Fruit fly (Drosophila melanogaster) whole organism: ENCODE results near the gene Klp98A.

Source experiments
- CG8478 ChIP-seq: fragments of >200 bp; optimal IDR thresholded peaks from 2 replicates; lab custom pipeline; 2018; ENCODE audit warnings: inconsistent platforms
- Dll ChIP-seq: fragments of >200 bp; optimal IDR thresholded peaks from 2 replicates; lab custom pipeline; 2017
- EcR ChIP-seq, 2 experiments: fragments of >200 bp; optimal IDR thresholded peaks; 2 replicates each; lab custom pipeline; 2017; ENCODE audit warnings: missing biosample characterization in 2 of 2, missing genetic modification characterization in 2 of 2, missing genetic modification reagents in 2 of 2
- pan ChIP-seq: fragments of >200 bp; optimal IDR thresholded peaks from 2 replicates; lab custom pipeline; 2017
- psq ChIP-seq: fragments of >200 bp; optimal IDR thresholded peaks from 2 replicates; lab custom pipeline; 2017
- usp ChIP-seq: fragments of >200 bp; optimal IDR thresholded peaks from 2 replicates; lab custom pipeline; 2017; ENCODE audit warnings: missing biosample characterization, missing genetic modification characterization, mixed read lengths

Klp98A gene

DNA sequence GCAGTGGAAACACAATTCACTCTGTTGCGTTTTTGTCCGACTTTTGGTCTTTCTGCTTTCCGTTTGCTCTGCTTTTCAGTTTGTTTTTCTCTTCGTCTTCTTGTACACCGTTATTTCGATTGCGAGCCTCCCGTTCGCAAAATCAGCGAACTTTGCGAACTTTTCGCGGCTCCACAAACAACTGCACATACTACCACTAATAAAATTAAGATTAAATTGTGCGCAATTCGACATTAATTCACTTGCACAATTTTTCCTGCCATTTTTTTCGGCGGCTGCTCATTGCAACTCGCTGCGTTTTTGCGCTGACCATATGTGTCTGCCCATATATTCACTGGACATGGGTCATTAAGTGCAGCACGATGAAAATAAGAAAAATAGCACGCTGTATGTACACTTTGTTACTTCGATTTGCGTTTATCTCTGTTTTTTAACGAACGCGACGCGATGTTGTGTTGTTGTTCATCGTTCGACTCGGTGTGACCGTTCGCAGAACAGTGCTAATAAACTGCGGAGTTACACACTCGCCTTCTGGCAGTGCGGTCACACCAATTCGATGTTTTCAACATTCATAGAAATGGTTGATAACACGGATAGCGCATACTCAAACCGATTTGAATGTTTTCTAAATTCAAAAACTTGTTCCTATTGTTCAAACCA, at the start of gene Klp98A:
Gene Klp98A, minus strand, starts transcription at position 486 of the 660 bp plus-strand sequence.
- no peak for TF ChIP-seq usp (GFP tag; lab: Kevin White, UChicago)
- no peak for TF ChIP-seq EcR (GFP tag; optimal IDR thresholded peaks at IDR 0.05; lab: Kevin White, UChicago)
- no peak for TF ChIP-seq psq (lab: Kevin White, UChicago)
- TF ChIP-seq pan (lab: Kevin White, UChicago): no peak
- TF ChIP-seq CG8478 (lab: Kevin White, UChicago): no peak
- no peak for TF ChIP-seq Dll (lab: Kevin White, UChicago)

DNA sequence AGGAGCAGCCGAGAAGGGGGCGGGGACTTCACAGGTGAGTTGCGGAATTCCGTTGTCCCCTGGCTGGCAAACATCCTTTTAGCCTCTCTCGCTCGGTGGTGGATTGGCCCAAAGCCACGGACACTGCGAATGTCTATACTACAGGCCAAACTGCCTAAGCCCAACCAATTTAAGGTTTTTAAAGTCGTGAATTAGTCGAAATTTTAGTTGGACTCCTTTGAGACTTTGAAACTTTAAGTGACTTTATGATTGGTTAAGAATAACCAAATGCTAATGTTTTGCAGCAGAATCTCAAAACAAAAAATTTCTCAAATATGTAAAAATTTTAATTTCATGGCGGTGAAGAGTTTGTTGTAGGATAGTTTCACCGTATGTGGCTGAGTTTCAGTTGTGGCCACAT, 49.6 kb upstream of the Klp98A start:
- TF ChIP-seq psq (lab: Kevin White, UChicago): no peak
- no peak for TF ChIP-seq usp (GFP tag; lab: Kevin White, UChicago)
- no peak for TF ChIP-seq CG8478 (lab: Kevin White, UChicago)
- no peak for TF ChIP-seq pan (lab: Kevin White, UChicago)
- no peak for TF ChIP-seq EcR (GFP tag; optimal IDR thresholded peaks at IDR 0.05; lab: Kevin White, UChicago)
- no peak for TF ChIP-seq Dll (lab: Kevin White, UChicago)

DNA sequence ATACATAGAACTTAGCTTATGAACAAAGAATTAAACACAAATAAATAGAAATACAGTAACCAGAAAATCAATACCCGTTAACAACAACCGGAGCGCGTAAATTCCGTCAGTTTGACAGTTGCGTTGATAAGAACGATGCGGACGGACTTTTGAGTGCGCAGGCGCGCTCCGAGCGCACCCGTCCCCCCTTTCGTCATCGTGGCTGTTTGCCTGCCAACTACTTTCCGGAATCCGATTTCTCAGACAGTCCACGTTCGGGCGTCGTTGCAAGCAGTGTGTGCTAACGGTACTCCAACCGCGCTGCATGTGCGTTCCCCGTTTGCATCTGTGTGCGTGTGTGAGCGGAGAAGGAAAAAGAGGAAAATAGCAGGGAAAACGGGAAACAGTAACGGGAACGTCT, 49.1 kb upstream of the Klp98A start:
- TF ChIP-seq psq (lab: Kevin White, UChicago) (no peak), EcR (GFP tag; optimal IDR thresholded peaks at IDR 0.05; lab: Kevin White, UChicago) (no peak), usp (GFP tag; lab: Kevin White, UChicago) (no peak), Dll (lab: Kevin White, UChicago) (no peak), pan (lab: Kevin White, UChicago) (no peak), CG8478 (lab: Kevin White, UChicago) (no peak)

DNA sequence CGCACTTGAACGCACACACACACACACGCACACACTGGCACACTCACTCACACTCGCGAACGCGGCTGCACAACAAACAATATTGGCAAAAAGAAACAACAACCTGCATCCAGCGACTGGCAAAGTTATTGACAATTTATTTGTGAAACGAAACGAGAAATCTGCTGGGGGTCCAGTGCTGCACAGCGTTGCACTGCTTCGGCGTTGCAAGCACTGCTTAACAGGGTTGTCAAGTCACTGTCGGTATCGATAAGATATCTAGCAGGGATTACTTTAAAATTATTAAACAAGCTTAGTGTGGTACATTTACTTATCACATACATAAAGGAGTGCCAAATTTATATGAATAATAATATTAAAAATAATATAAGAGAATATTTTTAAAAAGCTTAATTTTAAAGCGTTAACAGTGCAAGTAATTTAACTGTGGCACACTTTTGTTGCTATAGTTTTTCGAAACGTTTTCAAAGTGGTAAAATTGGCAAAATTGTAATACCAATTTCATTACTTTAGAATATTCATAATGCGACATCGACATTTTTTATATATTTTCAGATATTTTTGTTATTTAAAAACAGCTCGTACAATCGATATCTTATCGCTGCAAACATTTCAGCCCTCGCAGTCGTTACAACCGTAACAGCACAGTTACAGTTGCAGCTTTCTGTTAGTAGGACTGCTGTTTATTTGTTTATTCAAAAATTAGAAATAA, 48.4 kb upstream of the Klp98A start, which contains the start of the genes dsd and Tusp:
Gene dsd, minus strand, starts transcription at position 179 of the 712 bp plus-strand sequence.
Gene Tusp, plus strand, starts transcription at position 662 of the 712 bp plus-strand sequence.
- TF ChIP-seq CG8478 (lab: Kevin White, UChicago) (no peak), usp (GFP tag; lab: Kevin White, UChicago) (no peak), EcR (GFP tag; optimal IDR thresholded peaks at IDR 0.05; lab: Kevin White, UChicago) (no peak), psq (lab: Kevin White, UChicago) (no peak), pan (lab: Kevin White, UChicago) (no peak), Dll (lab: Kevin White, UChicago) (no peak)

DNA sequence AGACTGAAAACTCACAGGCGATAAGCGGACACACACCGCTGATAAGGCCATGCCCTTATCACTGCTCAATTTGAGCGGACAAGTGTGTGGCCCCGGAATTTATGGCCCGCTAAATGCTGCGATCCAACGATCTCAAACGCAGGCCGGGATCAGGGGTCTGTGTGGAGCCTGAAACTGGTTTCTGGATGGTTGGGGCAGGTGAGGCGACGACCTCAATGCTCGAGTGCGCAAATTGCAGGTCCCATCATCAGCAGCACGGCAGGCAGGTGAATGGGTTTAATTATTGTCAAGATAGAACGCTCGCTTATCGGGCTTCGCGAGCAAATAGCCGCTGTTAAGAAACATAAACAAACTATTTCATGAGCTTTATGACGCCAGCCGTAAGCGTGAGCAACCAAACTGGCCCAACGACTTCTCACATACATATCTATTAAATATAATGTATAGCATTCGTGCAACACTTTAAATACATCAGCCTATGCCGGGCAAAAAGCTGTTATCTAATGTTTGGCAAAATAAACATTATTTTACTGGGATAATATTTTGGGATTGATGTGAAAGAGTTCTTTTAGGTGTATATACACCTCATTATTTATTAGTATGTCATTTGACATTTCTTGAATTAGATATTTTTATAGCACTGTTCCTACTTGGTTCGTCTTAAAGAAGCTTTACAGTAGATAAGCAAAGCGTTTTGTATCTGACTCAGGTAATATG, 46.7 kb upstream of the Klp98A start:
- TF ChIP-seq psq (lab: Kevin White, UChicago) (no peak), Dll (lab: Kevin White, UChicago) (no peak), usp (GFP tag; lab: Kevin White, UChicago) (no peak), CG8478 (lab: Kevin White, UChicago) (no peak), pan (lab: Kevin White, UChicago) (no peak), EcR (GFP tag; optimal IDR thresholded peaks at IDR 0.05; lab: Kevin White, UChicago) (no peak)

DNA sequence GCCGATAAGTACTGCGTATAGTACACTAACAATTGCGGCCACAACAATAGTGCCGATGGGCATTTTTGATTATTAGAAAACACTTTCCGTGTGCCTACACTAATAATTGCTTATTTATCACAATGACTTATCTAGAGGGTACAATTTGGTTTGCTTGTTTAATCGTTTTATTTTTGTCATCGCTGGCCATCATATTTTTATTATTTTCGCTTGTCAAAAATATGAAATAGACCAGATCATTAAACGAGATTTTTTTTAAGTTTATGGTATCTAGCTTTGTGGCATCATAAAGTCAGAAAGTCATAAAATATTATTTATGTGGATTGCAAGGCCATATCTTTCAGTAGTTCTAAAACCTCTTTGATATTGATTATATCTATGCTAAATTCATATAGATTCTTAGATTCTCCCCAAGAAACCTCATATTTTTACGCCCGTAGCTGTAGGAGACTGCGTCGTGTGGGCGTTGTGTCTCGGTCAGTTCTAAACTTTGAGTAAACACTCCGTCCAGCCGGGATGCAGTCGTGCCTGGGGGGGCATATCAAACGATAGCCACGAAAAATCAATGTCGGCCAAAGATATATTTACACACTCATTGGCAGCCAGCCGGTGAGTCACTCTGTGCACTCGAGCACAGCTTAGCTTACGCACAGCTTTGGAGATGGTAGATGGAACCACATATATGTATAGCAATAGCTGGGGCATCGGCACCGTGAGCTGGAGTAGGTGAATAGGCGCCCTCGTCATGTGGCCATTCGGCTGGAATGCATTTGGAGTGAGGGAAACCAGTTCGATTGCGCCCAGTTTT, 45.9 kb upstream of the Klp98A start:
- no peak for TF ChIP-seq Dll (lab: Kevin White, UChicago)
- TF ChIP-seq psq (lab: Kevin White, UChicago): no peak
- no peak for TF ChIP-seq EcR (GFP tag; optimal IDR thresholded peaks at IDR 0.05; lab: Kevin White, UChicago)
- no peak for TF ChIP-seq usp (GFP tag; lab: Kevin White, UChicago)
- TF ChIP-seq CG8478 (lab: Kevin White, UChicago): no peak
- TF ChIP-seq pan (lab: Kevin White, UChicago): no peak

DNA sequence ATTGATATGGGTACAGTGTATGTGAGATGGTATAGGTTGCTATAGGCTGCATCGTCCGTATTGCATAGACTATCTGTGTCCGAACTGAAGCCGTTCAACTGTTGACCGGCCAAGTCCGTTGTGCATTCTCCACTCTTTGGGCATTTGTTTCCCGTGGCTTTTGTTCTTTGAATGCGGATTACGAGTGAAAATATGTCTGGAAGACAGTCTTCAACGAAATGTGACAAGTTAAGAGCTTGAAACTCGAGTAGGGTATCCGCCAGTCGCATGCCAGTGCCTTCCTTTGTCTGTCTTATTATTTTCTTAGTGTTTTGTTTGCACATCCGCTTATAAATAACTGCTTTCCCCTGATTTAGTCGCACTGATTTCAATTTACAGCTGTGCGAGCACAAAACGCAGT, 44.7 kb upstream of the Klp98A start:
- no peak for TF ChIP-seq pan (lab: Kevin White, UChicago)
- no peak for TF ChIP-seq usp (GFP tag; lab: Kevin White, UChicago)
- TF ChIP-seq Dll (lab: Kevin White, UChicago): no peak
- TF ChIP-seq psq (lab: Kevin White, UChicago): no peak
- no peak for TF ChIP-seq EcR (GFP tag; optimal IDR thresholded peaks at IDR 0.05; lab: Kevin White, UChicago)
- TF ChIP-seq CG8478 (lab: Kevin White, UChicago): no peak

DNA sequence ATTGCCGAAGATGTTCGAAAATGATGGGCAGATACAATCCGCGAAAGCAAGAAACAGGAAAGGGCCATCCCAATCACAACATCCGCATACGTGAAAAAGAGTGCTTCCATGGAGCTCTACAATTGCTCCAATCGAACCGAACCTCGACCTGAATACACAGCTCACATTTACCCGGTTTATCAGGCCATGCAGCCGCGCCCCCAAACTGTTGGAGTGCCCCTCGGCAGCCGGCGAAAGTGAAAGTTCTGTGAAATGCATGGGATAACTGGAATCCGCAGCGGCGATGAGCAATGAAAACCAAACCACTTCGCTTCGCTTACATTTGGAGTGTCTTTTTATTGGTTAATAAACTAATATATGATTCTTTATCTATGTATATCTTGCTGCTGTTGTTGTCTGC, 38.3 kb upstream of the Klp98A start:
- TF ChIP-seq usp (GFP tag; lab: Kevin White, UChicago) (no peak), Dll (lab: Kevin White, UChicago) (no peak), EcR (GFP tag; optimal IDR thresholded peaks at IDR 0.05; lab: Kevin White, UChicago) (no peak), pan (lab: Kevin White, UChicago) (no peak)

DNA sequence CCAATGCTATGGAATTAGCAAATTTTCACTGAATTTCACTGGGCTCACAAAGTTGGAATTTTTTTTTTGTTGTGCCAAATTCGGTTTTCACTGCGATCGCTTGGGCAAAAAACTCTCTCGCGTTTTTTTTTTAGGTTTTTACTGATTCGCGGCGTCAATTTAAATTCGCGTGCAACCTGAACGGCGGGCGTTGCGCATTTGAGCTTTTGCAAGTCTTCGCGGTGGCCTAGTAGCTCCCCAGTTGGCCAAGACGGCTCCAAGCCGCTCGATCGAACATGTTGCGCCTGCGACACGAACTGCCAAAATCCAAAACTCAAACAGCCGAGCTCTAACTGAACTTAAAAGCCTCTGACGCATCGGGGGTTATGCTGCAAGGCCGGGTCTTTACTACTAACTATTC, 37.0 kb upstream of the Klp98A start, which contains the start of gene CG5639:
Gene CG5639, minus strand, starts transcription at position 152 of the 400 bp plus-strand sequence.
- TF ChIP-seq usp (GFP tag; lab: Kevin White, UChicago) (no peak), psq (lab: Kevin White, UChicago) (no peak), EcR (GFP tag; optimal IDR thresholded peaks at IDR 0.05; lab: Kevin White, UChicago) (no peak), pan (lab: Kevin White, UChicago) (no peak), CG8478 (lab: Kevin White, UChicago) (no peak), Dll (lab: Kevin White, UChicago) (no peak)
